Fruit fly (Drosophila melanogaster) whole organism, pupa: Measurements from ENCODE around the gene Ostgamma.
A peak's percentile ranks its signal among the peaks of the same experiment; 100 is the strongest.

Experiments used
- CG10348 ChIP-seq: fragments of 200-800 bp; sonication (Bioruptor generic); IDR thresholded peaks from 2 replicates; pipeline ENCODE4 v1.3.6; 2022; ENCODE audit warnings: missing biosample characterization, missing genetic modification characterization
- CG12605 ChIP-seq: fragments of 200-800 bp; sonication (Bioruptor generic); IDR thresholded peaks from 2 replicates; pipeline ENCODE4 v1.3.6; 2022; ENCODE audit warnings: missing biosample characterization, missing genetic modification characterization
- CG13204 ChIP-seq: fragments of 200-800 bp; sonication (Bioruptor generic); optimal IDR thresholded peaks from 2 replicates; lab custom pipeline; 2018; ENCODE audit warnings: missing biosample characterization, mild to moderate bottlenecking, missing genetic modification characterization, moderate library complexity
- CG14655 ChIP-seq: fragments of 200-800 bp; sonication (Bioruptor generic); optimal IDR thresholded peaks from 3 replicates; lab custom pipeline; 2017; ENCODE audit warnings: mild to moderate bottlenecking, missing biosample characterization, missing genetic modification reagents, missing genetic modification characterization
- CG15710 ChIP-seq: fragments of 200-800 bp; sonication (Bioruptor generic); optimal IDR thresholded peaks from 2 replicates; lab custom pipeline; 2018; ENCODE audit warnings: missing biosample characterization, mild to moderate bottlenecking, missing genetic modification characterization, moderate library complexity
- CG17806 ChIP-seq: fragments of 200-800 bp; sonication (Bioruptor generic); optimal IDR thresholded peaks from 2 replicates; lab custom pipeline; 2018; ENCODE audit warnings: missing biosample characterization, mild to moderate bottlenecking, missing genetic modification characterization, moderate library complexity
- CG32121 ChIP-seq: fragments of 200-800 bp; sonication (Bioruptor generic); IDR thresholded peaks from 2 replicates; pipeline ENCODE4 v1.3.6; 2022; ENCODE audit warnings: missing biosample characterization, missing genetic modification characterization
- CG34367 ChIP-seq: fragments of 200-800 bp; sonication (Bioruptor generic); optimal IDR thresholded peaks from 2 replicates; lab custom pipeline; 2018; ENCODE audit warnings: missing biosample characterization, mild to moderate bottlenecking, missing genetic modification characterization
- CG4496 ChIP-seq: fragments of 200-800 bp; sonication (Bioruptor generic); IDR thresholded peaks from 3 replicates; pipeline ENCODE4 v1.3.6; 2022; ENCODE audit warnings: missing biosample characterization, missing genetic modification characterization
- CG8159 ChIP-seq: fragments of 200-800 bp; sonication (Bioruptor generic); optimal IDR thresholded peaks from 3 replicates; lab custom pipeline; 2018; ENCODE audit warnings: missing biosample characterization, mild to moderate bottlenecking, missing genetic modification characterization, moderate library complexity
- CG8301 ChIP-seq: fragments of 200-800 bp; sonication (Bioruptor generic); optimal IDR thresholded peaks from 2 replicates; lab custom pipeline; 2018; ENCODE audit warnings: missing biosample characterization, mild to moderate bottlenecking, missing genetic modification characterization
- CG9948 ChIP-seq: fragments of 200-800 bp; sonication (Bioruptor generic); optimal IDR thresholded peaks from 2 replicates; lab custom pipeline; 2018; ENCODE audit warnings: missing biosample characterization, mild to moderate bottlenecking, missing genetic modification characterization, moderate library complexity
- D1 ChIP-seq: fragments of 200-800 bp; sonication (Bioruptor generic); optimal IDR thresholded peaks from 2 replicates; lab custom pipeline; 2018; ENCODE audit warnings: missing biosample characterization, mild to moderate bottlenecking, missing genetic modification characterization, moderate library complexity
- EcR ChIP-seq: fragments of 200-800 bp; sonication (Bioruptor generic); optimal IDR thresholded peaks from 3 replicates; lab custom pipeline; 2019; ENCODE audit warnings: missing biosample characterization, missing genetic modification characterization, mild to moderate bottlenecking, moderate library complexity, missing genetic modification reagents
- Ets98B ChIP-seq: fragments of 200-800 bp; sonication (Bioruptor generic); IDR thresholded peaks from 2 replicates; pipeline ENCODE4 v1.3.6; 2022; ENCODE audit warnings: missing biosample characterization, missing genetic modification characterization
- Pif1A ChIP-seq: fragments of 200-800 bp; sonication (Bioruptor generic); optimal IDR thresholded peaks from 3 replicates; lab custom pipeline; 2016; ENCODE audit warnings: missing biosample characterization, missing genetic modification characterization
- Pif1B ChIP-seq: fragments of 200-800 bp; sonication (Bioruptor generic); optimal IDR thresholded peaks from 3 replicates; lab custom pipeline; 2016; ENCODE audit warnings: missing biosample characterization, missing genetic modification characterization
- Snoo ChIP-seq: fragments of 200-800 bp; sonication (Bioruptor generic); optimal IDR thresholded peaks from 3 replicates; lab custom pipeline; 2017; ENCODE audit warnings: missing biosample characterization, mild to moderate bottlenecking, missing genetic modification characterization, inconsistent platforms
- fd96Ca ChIP-seq: fragments of 200-800 bp; sonication (Bioruptor generic); IDR thresholded peaks from 3 replicates; pipeline ENCODE4 v1.3.6; 2022; ENCODE audit warnings: missing biosample characterization, missing genetic modification characterization
- gl ChIP-seq: fragments of 200-800 bp; sonication (Bioruptor generic); optimal IDR thresholded peaks from 2 replicates; lab custom pipeline; 2018; ENCODE audit warnings: missing biosample characterization, mild to moderate bottlenecking, missing genetic modification characterization
- rn ChIP-seq: fragments of 200-800 bp; sonication (Bioruptor generic); IDR thresholded peaks from 2 replicates; pipeline ENCODE4 v1.3.6; 2022; ENCODE audit warnings: missing biosample characterization, missing genetic modification characterization

The Ostgamma gene

dm6 chr2L:8292159-8292887 is 15.7 kb downstream of the Ostgamma start:
- peak; percentile 83 for TF ChIP-seq Pif1A (GFP tag; lab: Kevin White, UChicago)
- peak; percentile 87 for TF ChIP-seq CG12605 (GFP tag; lab: Robert Waterston, UW)
- TF ChIP-seq gl (tag; lab: Kevin White, UChicago), result no peak
- peak; percentile 56 for TF ChIP-seq EcR (GFP tag; lab: Kevin White, UChicago)
- peak; percentile 43 for TF ChIP-seq CG34367 (tag; lab: Kevin White, UChicago)
- TF ChIP-seq Ets98B (GFP tag; lab: Robert Waterston, UW), result peak; percentile 95
- TF ChIP-seq CG14655 (GFP tag; lab: Kevin White, UChicago), result peak; percentile 74
- peak; percentile 81 for TF ChIP-seq CG8301 (tag; lab: Kevin White, UChicago)
- peak; percentile 53 for TF ChIP-seq CG9948 (tag; lab: Kevin White, UChicago)
- TF ChIP-seq fd96Ca (GFP tag; lab: Robert Waterston, UW), result peak; percentile 65
- TF ChIP-seq CG17806 (tag; lab: Kevin White, UChicago), result peak; percentile 62
- TF ChIP-seq CG13204, result peak; percentile 85
- peak; percentile 89 for TF ChIP-seq CG32121
- peak; percentile 50 for TF ChIP-seq CG15710 (tag; lab: Kevin White, UChicago)
- peak; percentile 81 for TF ChIP-seq rn (GFP tag; lab: Robert Waterston, UW)
- no peak for TF ChIP-seq CG10348 (GFP tag; lab: Robert Waterston, UW)
- peak; percentile 48 for TF ChIP-seq Snoo (tag; lab: Kevin White, UChicago)
- peak; percentile 91 for TF ChIP-seq CG4496
- TF ChIP-seq Pif1B (GFP tag; lab: Kevin White, UChicago), result peak; percentile 64
- no peak for TF ChIP-seq D1 (tag; lab: Kevin White, UChicago)
- peak; percentile 66 for TF ChIP-seq CG8159

dm6 chr2L:8290653-8291233 is 17.2 kb downstream of the Ostgamma start:
- peak; percentile 46 for TF ChIP-seq D1 (tag; lab: Kevin White, UChicago)
- TF ChIP-seq EcR (GFP tag; lab: Kevin White, UChicago), result peak; percentile 89
- TF ChIP-seq CG12605 (GFP tag; lab: Robert Waterston, UW), result peak; percentile 72
- TF ChIP-seq Ets98B (GFP tag; lab: Robert Waterston, UW), result peak; percentile 76
- TF ChIP-seq CG8301 (tag; lab: Kevin White, UChicago), result peak; percentile 76
- TF ChIP-seq Pif1A (GFP tag; lab: Kevin White, UChicago), result peak; percentile 90
- TF ChIP-seq CG15710 (tag; lab: Kevin White, UChicago), result peak; percentile 81
- peak; percentile 59; the same call in 1 of the 2 replicates for TF ChIP-seq CG32121
- TF ChIP-seq gl (tag; lab: Kevin White, UChicago), result peak; percentile 57
- TF ChIP-seq CG10348 (GFP tag; lab: Robert Waterston, UW), result no peak
- peak; percentile 84 for TF ChIP-seq Pif1B (GFP tag; lab: Kevin White, UChicago)
- peak; percentile 69 for TF ChIP-seq CG34367 (tag; lab: Kevin White, UChicago)
- peak; percentile 78 for TF ChIP-seq CG17806 (tag; lab: Kevin White, UChicago)
- TF ChIP-seq fd96Ca (GFP tag; lab: Robert Waterston, UW), result peak; percentile 85
- TF ChIP-seq rn (GFP tag; lab: Robert Waterston, UW), result peak; percentile 64
- peak; percentile 82 for TF ChIP-seq CG13204
- peak; percentile 72 for TF ChIP-seq CG9948 (tag; lab: Kevin White, UChicago)
- peak; percentile 83 for TF ChIP-seq CG14655 (GFP tag; lab: Kevin White, UChicago)
- TF ChIP-seq CG8159, result peak; percentile 82
- peak; percentile 88 for TF ChIP-seq Snoo (tag; lab: Kevin White, UChicago)
- TF ChIP-seq CG4496, result peak; percentile 87
- TF ChIP-seq, all 21 proteins: peak for 20

DNA sequence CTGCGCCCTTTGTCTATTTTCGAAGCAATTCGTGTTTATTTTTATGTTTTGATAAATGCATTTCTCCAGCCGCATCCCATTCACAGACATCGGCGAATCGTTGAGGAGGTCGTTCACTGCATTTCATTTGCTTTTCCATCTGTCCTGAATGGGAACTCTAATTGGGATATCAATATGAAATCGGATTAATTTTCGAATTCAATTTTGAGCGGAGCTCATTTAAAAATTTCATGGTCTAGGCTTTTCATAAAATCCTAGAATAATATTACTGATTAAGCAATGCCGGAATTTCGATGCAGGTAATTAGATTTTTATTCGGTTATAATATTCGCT is 17.9 kb downstream of the Ostgamma start:
- TF ChIP-seq D1 (tag; lab: Kevin White, UChicago) (no peak), CG8301 (tag; lab: Kevin White, UChicago) (no peak), CG15710 (tag; lab: Kevin White, UChicago) (no peak), Pif1A (GFP tag; lab: Kevin White, UChicago) (no peak), CG9948 (tag; lab: Kevin White, UChicago) (no peak), CG8159 (no peak), Ets98B (GFP tag; lab: Robert Waterston, UW) (no peak), CG10348 (GFP tag; lab: Robert Waterston, UW) (no peak), CG4496 (no peak), gl (tag; lab: Kevin White, UChicago) (no peak), fd96Ca (GFP tag; lab: Robert Waterston, UW) (no peak), CG32121 (no peak), EcR (GFP tag; lab: Kevin White, UChicago) (no peak), CG17806 (tag; lab: Kevin White, UChicago) (no peak), CG13204 (no peak), Pif1B (GFP tag; lab: Kevin White, UChicago) (no peak), CG34367 (tag; lab: Kevin White, UChicago) (no peak), CG14655 (GFP tag; lab: Kevin White, UChicago) (no peak)

dm6 chr2L:8289352-8290091 is 18.5 kb downstream of the Ostgamma start:
- TF ChIP-seq rn (GFP tag; lab: Robert Waterston, UW) (no peak), CG8159 (no peak), CG8301 (tag; lab: Kevin White, UChicago) (peak; percentile 1), D1 (tag; lab: Kevin White, UChicago) (no peak), CG12605 (GFP tag; lab: Robert Waterston, UW) (no peak), fd96Ca (GFP tag; lab: Robert Waterston, UW) (no peak), CG9948 (tag; lab: Kevin White, UChicago) (no peak), CG15710 (tag; lab: Kevin White, UChicago) (no peak), CG10348 (GFP tag; lab: Robert Waterston, UW) (no peak), Ets98B (GFP tag; lab: Robert Waterston, UW) (no peak), EcR (GFP tag; lab: Kevin White, UChicago) (no peak), CG14655 (GFP tag; lab: Kevin White, UChicago) (peak; percentile 3)
